Worm (Caenorhabditis elegans): ENCODE results near the gene rml-4.

The rml-4 gene

ce11 chrII:4276924-4277323 is 18.0 kb upstream of the rml-4 start:
- no peak for TF ChIP-seq zip-4 (GFP tag; optimal IDR thresholded peaks at IDR 0.05)
- TF ChIP-seq zag-1 (tag; optimal IDR thresholded peaks at IDR 0.05): no peak
- TF ChIP-seq fkh-10 (GFP tag; optimal IDR thresholded peaks at IDR 0.05): no peak
- TF ChIP-seq lin-15B (tag; optimal IDR thresholded peaks at IDR 0.05): no peak
- no peak for TF ChIP-seq ztf-4 (tag; optimal IDR thresholded peaks at IDR 0.05)
- no peak for TF ChIP-seq elt-2 (tag; optimal IDR thresholded peaks at IDR 0.05)
- TF ChIP-seq dpl-1 (GFP tag; optimal IDR thresholded peaks at IDR 0.05): no peak
- no peak for TF ChIP-seq ceh-8 (GFP tag; optimal IDR thresholded peaks at IDR 0.05)
- no peak for TF ChIP-seq aly-2 (tag; optimal IDR thresholded peaks at IDR 0.05)
- no peak for TF ChIP-seq lin-39 (tag; optimal IDR thresholded peaks at IDR 0.05)

ce11 chrII:4277639-4278038 is 17.3 kb upstream of the rml-4 start:
- TF ChIP-seq skn-1 (tag; optimal IDR thresholded peaks at IDR 0.05) (no peak), jun-1 (tag; optimal IDR thresholded peaks at IDR 0.05) (no peak), nhr-28 (tag; optimal IDR thresholded peaks at IDR 0.05) (no peak), ceh-90 (tag; optimal IDR thresholded peaks at IDR 0.05) (no peak), fos-1 (tag; optimal IDR thresholded peaks at IDR 0.05) (no peak), nhr-84 (tag; optimal IDR thresholded peaks at IDR 0.05) (no peak), egl-13 (tag; optimal IDR thresholded peaks at IDR 0.05) (no peak), mep-1 (tag; optimal IDR thresholded peaks at IDR 0.05) (no peak), fkh-10 (GFP tag; optimal IDR thresholded peaks at IDR 0.05) (no peak), ceh-82 (tag; optimal IDR thresholded peaks at IDR 0.05) (no peak), lin-14 (GFP tag; optimal IDR thresholded peaks at IDR 0.05) (no peak), unc-62 (GFP tag; optimal IDR thresholded peaks at IDR 0.05) (no peak), sox-4 (tag; optimal IDR thresholded peaks at IDR 0.05) (no peak)

ce11 chrII:4281743-4282142 is 13.2 kb upstream of the rml-4 start, which contains the start of gene C01F1.5:
TSS of gene C01F1.5 (minus strand) at chrII:4281845.
- TF ChIP-seq vab-15 (tag; optimal IDR thresholded peaks at IDR 0.05): no peak
- TF ChIP-seq lin-15B (tag; optimal IDR thresholded peaks at IDR 0.05): no peak
- peak; percentile 75 for TF ChIP-seq blmp-1 (tag; optimal IDR thresholded peaks at IDR 0.05)

ce11 chrII:4284305-4285193 is 10.4 kb upstream of the rml-4 start:
- TF ChIP-seq nhr-11 (tag; optimal IDR thresholded peaks at IDR 0.05): no peak
- no peak for TF ChIP-seq grh-1 (GFP tag; IDR thresholded peaks at IDR 0.05)
- no peak for TF ChIP-seq dpl-1 (GFP tag; optimal IDR thresholded peaks at IDR 0.05)
- no peak for TF ChIP-seq unc-130 (tag; optimal IDR thresholded peaks at IDR 0.05)
- TF ChIP-seq ama-1 (optimal IDR thresholded peaks at IDR 0.05): no peak
- no peak for TF ChIP-seq pax-3 (tag; optimal IDR thresholded peaks at IDR 0.05)
- no peak for TF ChIP-seq ceh-90 (tag; optimal IDR thresholded peaks at IDR 0.05)
- TF ChIP-seq lir-3 (tag; optimal IDR thresholded peaks at IDR 0.05; ENCODE audit: poor library complexity): no peak
- TF ChIP-seq egl-27 (tag; optimal IDR thresholded peaks at IDR 0.05): no peak
- no peak for TF ChIP-seq pqm-1 (tag; optimal IDR thresholded peaks at IDR 0.05)
- TF ChIP-seq ztf-4 (tag; optimal IDR thresholded peaks at IDR 0.05): no peak
- TF ChIP-seq nhr-19 (GFP tag; conservative IDR thresholded peaks at IDR 0.05): no peak
- no peak for TF ChIP-seq nhr-71 (tag; optimal IDR thresholded peaks at IDR 0.05)
- no peak for TF ChIP-seq lin-15B (tag; optimal IDR thresholded peaks at IDR 0.05)
- TF ChIP-seq aha-1 (tag; optimal IDR thresholded peaks at IDR 0.05): no peak
- TF ChIP-seq elt-2 (tag; optimal IDR thresholded peaks at IDR 0.05): no peak

All from whole organism, L1 larva.